Worm (Caenorhabditis elegans): ENCODE measurements around the gene nep-20.

Gene nep-20

ce11 chrII:3395484-3395883 is at the start of gene nep-20:
Gene nep-20 (minus strand): TSS chrII:3395584.
- TF ChIP-seq elt-2 (tag; optimal IDR thresholded peaks at IDR 0.05), result no peak
- TF ChIP-seq sea-2 (GFP tag; optimal IDR thresholded peaks at IDR 0.05), result no peak
- no peak for TF ChIP-seq elt-1 (tag; optimal IDR thresholded peaks at IDR 0.05)
- TF ChIP-seq nhr-67 (tag; optimal IDR thresholded peaks at IDR 0.05), result no peak
- TF ChIP-seq egl-27 (tag; optimal IDR thresholded peaks at IDR 0.05), result no peak
- no peak for TF ChIP-seq nhr-11 (tag; optimal IDR thresholded peaks at IDR 0.05)
- TF ChIP-seq mdl-1 (tag; optimal IDR thresholded peaks at IDR 0.05), result no peak
- TF ChIP-seq ceh-9 (tag; optimal IDR thresholded peaks at IDR 0.05), result no peak

ce11 chrII:3444280-3444679 is 48.9 kb upstream of the nep-20 start, which contains the start of gene C16C8.4:
Gene C16C8.4 (minus strand): TSS chrII:3444380.
- TF ChIP-seq nhr-43 (tag; optimal IDR thresholded peaks at IDR 0.05; ENCODE audit: poor library complexity, severe bottlenecking), result no peak
- TF ChIP-seq ceh-82 (tag; optimal IDR thresholded peaks at IDR 0.05), result no peak
- TF ChIP-seq zag-1 (tag; optimal IDR thresholded peaks at IDR 0.05), result no peak
- no peak for TF ChIP-seq unc-62 (GFP tag; optimal IDR thresholded peaks at IDR 0.05)
- no peak for TF ChIP-seq ceh-16 (tag; optimal IDR thresholded peaks at IDR 0.05)
- TF ChIP-seq ceh-28 (tag; optimal IDR thresholded peaks at IDR 0.05), result no peak
- TF ChIP-seq nhr-28 (tag; optimal IDR thresholded peaks at IDR 0.05), result no peak
- TF ChIP-seq hmg-11 (tag; optimal IDR thresholded peaks at IDR 0.05), result no peak
- TF ChIP-seq aly-2 (tag; optimal IDR thresholded peaks at IDR 0.05), result no peak
- TF ChIP-seq fkh-10 (GFP tag; optimal IDR thresholded peaks at IDR 0.05), result no peak
- no peak for TF ChIP-seq jun-1 (tag; optimal IDR thresholded peaks at IDR 0.05)
- no peak for TF ChIP-seq skn-1 (tag; optimal IDR thresholded peaks at IDR 0.05)
- TF ChIP-seq nhr-67 (tag; optimal IDR thresholded peaks at IDR 0.05), result no peak
- TF ChIP-seq nhr-237 (tag; optimal IDR thresholded peaks at IDR 0.05), result no peak

ce11 chrII:3443154-3443553 is 47.8 kb upstream of the nep-20 start, which contains the start of gene C16C8.22:
Gene C16C8.22 (minus strand): TSS chrII:3443254.
- TF ChIP-seq ceh-28 (tag; optimal IDR thresholded peaks at IDR 0.05) (no peak), fkh-10 (GFP tag; optimal IDR thresholded peaks at IDR 0.05) (no peak), daf-12 (tag; optimal IDR thresholded peaks at IDR 0.05) (no peak), lsy-12 (tag; optimal IDR thresholded peaks at IDR 0.05) (no peak), eor-1 (tag; optimal IDR thresholded peaks at IDR 0.05) (no peak), nhr-237 (tag; optimal IDR thresholded peaks at IDR 0.05) (no peak), snpc-4 (tag; optimal IDR thresholded peaks at IDR 0.05) (no peak)

- TF ChIP-seq nhr-28 (tag; optimal IDR thresholded peaks at IDR 0.05) (no peak), fkh-2 (tag; optimal IDR thresholded peaks at IDR 0.05) (no peak), nhr-25 (tag; optimal IDR thresholded peaks at IDR 0.05) (no peak), tbx-2 (tag; optimal IDR thresholded peaks at IDR 0.05) (no peak), skn-1 (tag; optimal IDR thresholded peaks at IDR 0.05) (no peak), ztf-4 (tag; optimal IDR thresholded peaks at IDR 0.05) (no peak), egl-5 (tag; optimal IDR thresholded peaks at IDR 0.05) (no peak), zag-1 (tag; optimal IDR thresholded peaks at IDR 0.05) (no peak)
These were observed 46.0 kb upstream of the nep-20 start, which contains the start of gene C16C8.27 for ce11 chrII:3441377-3441776. Gene C16C8.27 (plus strand): TSS chrII:3441677.

- no peak for TF ChIP-seq nhr-12 (tag; optimal IDR thresholded peaks at IDR 0.05)
- no peak for TF ChIP-seq unc-62 (GFP tag; optimal IDR thresholded peaks at IDR 0.05)
- no peak for TF ChIP-seq sea-2 (GFP tag; optimal IDR thresholded peaks at IDR 0.05)
- TF ChIP-seq hmg-11 (tag; optimal IDR thresholded peaks at IDR 0.05), result no peak
- no peak for TF ChIP-seq fkh-10 (GFP tag; optimal IDR thresholded peaks at IDR 0.05)
- TF ChIP-seq elt-2 (tag; optimal IDR thresholded peaks at IDR 0.05), result no peak
- no peak for TF ChIP-seq jun-1 (tag; optimal IDR thresholded peaks at IDR 0.05)
- no peak for TF ChIP-seq nhr-28 (tag; optimal IDR thresholded peaks at IDR 0.05)
- no peak for TF ChIP-seq eor-1 (tag; optimal IDR thresholded peaks at IDR 0.05)
- TF ChIP-seq aly-2 (tag; optimal IDR thresholded peaks at IDR 0.05), result no peak
- TF ChIP-seq nhr-67 (tag; optimal IDR thresholded peaks at IDR 0.05), result no peak
- no peak for TF ChIP-seq nhr-25 (tag; optimal IDR thresholded peaks at IDR 0.05)
- TF ChIP-seq nhr-23 (tag; optimal IDR thresholded peaks at IDR 0.05), result no peak
- no peak for TF ChIP-seq nfya-1 (tag; optimal IDR thresholded peaks at IDR 0.05; ENCODE audit: insufficient read depth)
- TF ChIP-seq egl-27 (tag; optimal IDR thresholded peaks at IDR 0.05), result no peak
- TF ChIP-seq tbx-2 (tag; optimal IDR thresholded peaks at IDR 0.05), result no peak
- TF ChIP-seq egl-5 (tag; optimal IDR thresholded peaks at IDR 0.05), result no peak
- TF ChIP-seq lsy-12 (tag; optimal IDR thresholded peaks at IDR 0.05), result no peak
- no peak for TF ChIP-seq elt-3 (tag; optimal IDR thresholded peaks at IDR 0.05)
- TF ChIP-seq zag-1 (tag; optimal IDR thresholded peaks at IDR 0.05), result no peak
These were observed 45.2 kb upstream of the nep-20 start, which contains the start of gene C16C8.17 for ce11 chrII:3440641-3440926. Gene C16C8.17 (plus strand): TSS chrII:3440827.
